Fruit fly (Drosophila melanogaster): ENCODE measurements around the gene zfh1.

The zfh1 gene

DNA sequence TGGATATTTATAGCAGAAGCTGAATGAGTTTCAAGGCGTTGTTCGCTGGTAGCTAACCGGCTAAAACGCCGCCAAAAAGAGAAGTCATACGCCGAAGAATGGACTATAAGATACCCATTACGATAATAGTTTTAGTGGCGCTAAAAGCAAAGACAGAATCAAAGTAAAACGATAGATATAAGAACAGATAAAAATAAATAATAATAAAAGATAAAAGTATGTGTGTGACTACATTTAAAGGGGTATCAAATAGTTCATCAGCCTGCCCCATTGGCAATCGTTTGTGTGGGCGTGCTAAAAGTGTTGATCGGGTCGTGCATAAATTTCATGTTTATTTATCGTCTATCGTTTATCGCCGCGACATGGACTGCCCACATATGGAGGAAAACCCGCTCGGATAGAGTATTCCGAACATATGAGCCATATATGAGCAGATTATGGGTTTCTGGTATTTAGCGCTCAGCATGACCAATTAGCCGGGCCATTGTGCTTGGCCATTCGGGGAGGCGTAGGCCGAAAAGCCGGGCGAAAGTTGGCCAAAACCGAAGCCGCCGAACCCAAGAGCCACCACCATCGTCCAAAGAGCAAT, 31.7 kb downstream of the zfh1 start (continued):
- TF ChIP-seq Xrp1 (GFP tag; IDR thresholded peaks at IDR 0.05) (peak; percentile 78), CG32772 (GFP tag; IDR thresholded peaks at IDR 0.05) (peak; percentile 51; the same call in 1 of the 2 replicates), CG13624 (GFP tag; optimal IDR thresholded peaks at IDR 0.05) (no peak), zfh1 (GFP tag; IDR thresholded peaks at IDR 0.05) (peak; percentile 68; the same call in 2 of the 3 replicates), CG32767 (GFP tag; IDR thresholded peaks at IDR 0.05) (peak; percentile 71), eyg (GFP tag; optimal IDR thresholded peaks at IDR 0.05) (no peak), PHDP (tag; optimal IDR thresholded peaks at IDR 0.05) (peak; percentile 74), Dek (tag; optimal IDR thresholded peaks at IDR 0.05) (peak; percentile 65), Adf1 (GFP tag; IDR thresholded peaks at IDR 0.05) (peak; percentile 18; the same call in 1 of the 2 replicates), TFAM (GFP tag; optimal IDR thresholded peaks at IDR 0.05) (no peak), CG6854 (GFP tag; optimal IDR thresholded peaks at IDR 0.05) (no peak), Sin3A (optimal IDR thresholded peaks at IDR 0.05) (no peak), Sox102F (GFP tag; optimal IDR thresholded peaks at IDR 0.05) (peak; percentile 84), CG4328 (GFP tag; optimal IDR thresholded peaks at IDR 0.05) (no peak), CoRest (tag; optimal IDR thresholded peaks at IDR 0.05) (peak; percentile 80), schlank (tag; optimal IDR thresholded peaks at IDR 0.05) (no peak), Hmr (GFP tag; optimal IDR thresholded peaks at IDR 0.05) (peak; percentile 70), CG3838 (GFP tag; optimal IDR thresholded peaks at IDR 0.05) (no peak), Gsc (GFP tag; IDR thresholded peaks at IDR 0.05) (no peak), CG10209 (GFP tag; optimal IDR thresholded peaks at IDR 0.05) (peak; percentile 63), Asciz (GFP tag; optimal IDR thresholded peaks at IDR 0.05) (peak; percentile 60), ind (GFP tag; optimal IDR thresholded peaks at IDR 0.05) (peak; percentile 68), CG10543 (GFP tag; optimal IDR thresholded peaks at IDR 0.05) (no peak), CG4360 (GFP tag; IDR thresholded peaks at IDR 0.05) (no peak), CG15601 (tag; optimal IDR thresholded peaks at IDR 0.05) (peak; percentile 15), ttk (GFP tag; IDR thresholded peaks at IDR 0.05) (peak; percentile 63), inv (GFP tag; IDR thresholded peaks at IDR 0.05; ENCODE audit: partially characterized antibody) (0 out of 2 replicates have a peak, but pooled peaks have one; percentile 17), CG17359 (tag; optimal IDR thresholded peaks at IDR 0.05) (peak; percentile 75), so (GFP tag; IDR thresholded peaks at IDR 0.05) (peak; percentile 82; the same call in 2 of the 3 replicates), unc-4 (GFP tag; IDR thresholded peaks at IDR 0.05; ENCODE audit: partially characterized antibody) (no peak), CG12236 (GFP tag; optimal IDR thresholded peaks at IDR 0.05) (no peak), fru (optimal IDR thresholded peaks at IDR 0.05) (no peak), CG10274 (GFP tag; optimal IDR thresholded peaks at IDR 0.05) (no peak), odd (GFP tag; optimal IDR thresholded peaks at IDR 0.05) (peak; percentile 55), ATbp (GFP tag; optimal IDR thresholded peaks at IDR 0.05) (peak; percentile 48), jigr1 (GFP tag; IDR thresholded peaks at IDR 0.05) (0 out of 3 replicates have a peak, but pooled peaks have one; percentile 25), CG10959 (GFP tag; IDR thresholded peaks at IDR 0.05) (peak; percentile 38; the same call in 1 of the 2 replicates), row (GFP tag; IDR thresholded peaks at IDR 0.05) (peak; percentile 86), CG7786 (GFP tag; optimal IDR thresholded peaks at IDR 0.05) (no peak), CG30431 (GFP tag; optimal IDR thresholded peaks at IDR 0.05) (no peak), ftz-f1 (GFP tag; optimal IDR thresholded peaks at IDR 0.05) (no peak), Lhr (GFP tag; optimal IDR thresholded peaks at IDR 0.05) (no peak), CG17612 (GFP tag; IDR thresholded peaks at IDR 0.05) (0 out of 2 replicates have a peak, but pooled peaks have one; percentile 16), lilli (GFP tag; optimal IDR thresholded peaks at IDR 0.05) (peak; percentile 47), CG17829 (tag; optimal IDR thresholded peaks at IDR 0.05) (peak; percentile 60), CG1529 (GFP tag; optimal IDR thresholded peaks at IDR 0.05) (no peak), zfh2 (GFP tag; optimal IDR thresholded peaks at IDR 0.05) (peak; percentile 30), sd (tag; optimal IDR thresholded peaks at IDR 0.05) (no peak), HLH54F (GFP tag; optimal IDR thresholded peaks at IDR 0.05) (peak; percentile 13), hb (GFP tag; IDR thresholded peaks at IDR 0.05; ENCODE audit: partially characterized antibody) (0 out of 3 replicates have a peak, but pooled peaks have one; percentile 56)
